Worm (Caenorhabditis elegans): ENCODE measurements around the gene F58E1.13.
"Not testable (repeated sequence)": the region's sequence is repeated elsewhere in the genome, so short reads cannot be mapped to it uniquely, and the experiment has no call there.

The F58E1.13 gene

DNA sequence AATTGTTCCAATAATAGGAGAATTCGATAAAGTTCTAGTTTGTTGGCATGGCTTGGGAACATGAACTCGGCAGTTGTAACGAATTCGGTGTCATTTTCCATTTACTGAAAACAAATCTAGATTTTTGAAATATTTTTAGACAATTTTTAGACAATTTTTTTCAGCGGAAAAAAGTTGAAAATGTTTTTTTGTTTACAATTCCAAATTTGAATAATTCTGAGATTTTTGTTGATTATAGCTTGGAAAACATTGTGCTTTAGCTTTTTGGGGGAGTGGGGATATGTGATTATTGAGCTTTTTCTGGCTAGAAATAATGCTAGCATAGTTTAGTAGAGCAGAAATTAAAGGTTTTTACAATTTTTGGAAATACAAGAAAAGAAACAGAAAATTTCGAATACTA, 26.8 kb downstream of the F58E1.13 start, which contains the start of gene srw-97:
TSS of gene srw-97 (minus strand) at position 101 of the 400 bp plus-strand sequence.
- no peak for TF ChIP-seq nhr-12 (tag; optimal IDR thresholded peaks at IDR 0.05)
- no peak for TF ChIP-seq unc-120 (tag; optimal IDR thresholded peaks at IDR 0.05; ENCODE audit: poor library complexity, severe bottlenecking)
- no peak for TF ChIP-seq bed-3 (GFP tag; optimal IDR thresholded peaks at IDR 0.05)
- TF ChIP-seq mab-5 (tag; optimal IDR thresholded peaks at IDR 0.05), result no peak
- TF ChIP-seq cnd-1 (tag; optimal IDR thresholded peaks at IDR 0.05), result no peak
- no peak for TF ChIP-seq tbx-8 (GFP tag; optimal IDR thresholded peaks at IDR 0.05)
- no peak for TF ChIP-seq unc-39 (tag; optimal IDR thresholded peaks at IDR 0.05)
- TF ChIP-seq elt-3 (tag; optimal IDR thresholded peaks at IDR 0.05), result no peak

DNA sequence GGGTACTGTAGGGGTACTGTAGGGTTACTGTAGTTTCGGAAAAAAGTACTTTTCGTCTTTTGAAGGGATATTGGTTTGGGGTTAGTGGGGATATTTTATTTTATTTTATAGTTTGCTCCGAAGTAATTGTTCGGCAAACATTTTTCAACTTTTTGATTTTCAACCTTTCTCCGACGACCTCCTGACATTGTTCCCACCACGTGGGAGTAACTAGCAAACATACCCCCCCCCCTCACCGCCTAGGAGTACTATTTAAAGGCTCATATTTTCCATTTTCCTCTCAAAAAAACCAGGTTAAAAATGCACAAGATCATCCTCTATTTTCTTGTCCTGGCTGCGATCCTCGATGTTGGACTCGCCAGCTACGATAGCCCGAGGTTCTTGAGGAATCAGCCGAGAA, 29.6 kb downstream of the F58E1.13 start, which contains the start of gene srlf-29:
TSS of gene srlf-29 (plus strand) at position 301 of the 400 bp plus-strand sequence.
- TF ChIP-seq elt-3 (tag; optimal IDR thresholded peaks at IDR 0.05) (no peak), cnd-1 (tag; optimal IDR thresholded peaks at IDR 0.05) (no peak), lin-32 (GFP tag; optimal IDR thresholded peaks at IDR 0.05) (no peak), ztf-11 (tag; optimal IDR thresholded peaks at IDR 0.05) (no peak), snpc-4 (tag; optimal IDR thresholded peaks at IDR 0.05) (no peak), lsy-2 (tag; optimal IDR thresholded peaks at IDR 0.05) (no peak), bed-3 (GFP tag; optimal IDR thresholded peaks at IDR 0.05) (no peak), mep-1 (tag; optimal IDR thresholded peaks at IDR 0.05) (no peak), nhr-76 (tag; optimal IDR thresholded peaks at IDR 0.05) (no peak), ceh-83 (GFP tag; optimal IDR thresholded peaks at IDR 0.05) (no peak), unc-39 (tag; optimal IDR thresholded peaks at IDR 0.05) (no peak), unc-62 (GFP tag; optimal IDR thresholded peaks at IDR 0.05) (no peak), hlh-1 (tag; optimal IDR thresholded peaks at IDR 0.05) (no peak), drap-1 (GFP tag; optimal IDR thresholded peaks at IDR 0.05) (no peak), elt-1 (tag; optimal IDR thresholded peaks at IDR 0.05; ENCODE audit: borderline replicate concordance, insufficient read depth) (no peak), nhr-2 (tag; optimal IDR thresholded peaks at IDR 0.05) (no peak), M03D4.4 (tag; optimal IDR thresholded peaks at IDR 0.05) (no peak)

DNA sequence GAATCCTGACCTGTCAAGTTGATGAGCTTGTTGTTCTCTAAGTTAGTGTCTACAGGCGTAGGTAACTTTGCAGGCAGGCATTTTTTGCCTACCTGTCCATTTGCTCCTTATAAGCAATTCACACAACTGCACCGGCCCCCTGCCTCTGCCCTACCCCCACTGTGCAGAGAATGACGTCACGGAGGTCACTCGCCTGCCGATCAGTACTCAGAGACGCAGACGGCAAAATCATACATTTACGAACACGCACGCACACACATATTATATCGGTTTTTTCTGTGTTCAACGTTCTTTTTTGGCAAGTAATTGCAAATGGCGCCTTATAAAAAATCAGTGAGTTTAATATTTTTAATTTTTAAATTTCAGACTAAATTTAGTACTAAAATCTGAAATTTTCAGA, 32.2 kb downstream of the F58E1.13 start, which contains the start of gene duxl-1:
TSS of gene duxl-1 (plus strand) at position 184 of the 400 bp plus-strand sequence.
- no peak for TF ChIP-seq blmp-1 (tag; optimal IDR thresholded peaks at IDR 0.05)
- no peak for TF ChIP-seq ceh-83 (GFP tag; optimal IDR thresholded peaks at IDR 0.05)
- no peak for TF ChIP-seq M03D4.4 (tag; optimal IDR thresholded peaks at IDR 0.05)
- no peak for TF ChIP-seq sem-2 (GFP tag; optimal IDR thresholded peaks at IDR 0.05)
- TF ChIP-seq zip-8 (tag; optimal IDR thresholded peaks at IDR 0.05), result peak; percentile 8
- no peak for TF ChIP-seq nhr-76 (tag; optimal IDR thresholded peaks at IDR 0.05)
- no peak for TF ChIP-seq lsy-2 (tag; optimal IDR thresholded peaks at IDR 0.05)
- TF ChIP-seq mep-1 (tag; optimal IDR thresholded peaks at IDR 0.05), result peak; percentile 10
- no peak for TF ChIP-seq nhr-2 (tag; optimal IDR thresholded peaks at IDR 0.05)
- TF ChIP-seq ztf-11 (tag; optimal IDR thresholded peaks at IDR 0.05), result peak; percentile 45
- TF ChIP-seq unc-39 (tag; optimal IDR thresholded peaks at IDR 0.05), result no peak
- no peak for TF ChIP-seq hlh-1 (tag; optimal IDR thresholded peaks at IDR 0.05)
- TF ChIP-seq flh-1 (GFP tag; optimal IDR thresholded peaks at IDR 0.05), result no peak
- TF ChIP-seq elt-1 (tag; optimal IDR thresholded peaks at IDR 0.05; ENCODE audit: borderline replicate concordance, insufficient read depth), result no peak
- peak; percentile 93 for TF ChIP-seq ceh-39 (tag; optimal IDR thresholded peaks at IDR 0.05)
- TF ChIP-seq snpc-4 (tag; optimal IDR thresholded peaks at IDR 0.05), result no peak
- peak; percentile 31 for TF ChIP-seq pha-4 (tag; optimal IDR thresholded peaks at IDR 0.05)
- peak; percentile 21 for TF ChIP-seq cnd-1 (tag; optimal IDR thresholded peaks at IDR 0.05)
- TF ChIP-seq drap-1 (GFP tag; optimal IDR thresholded peaks at IDR 0.05), result no peak

DNA sequence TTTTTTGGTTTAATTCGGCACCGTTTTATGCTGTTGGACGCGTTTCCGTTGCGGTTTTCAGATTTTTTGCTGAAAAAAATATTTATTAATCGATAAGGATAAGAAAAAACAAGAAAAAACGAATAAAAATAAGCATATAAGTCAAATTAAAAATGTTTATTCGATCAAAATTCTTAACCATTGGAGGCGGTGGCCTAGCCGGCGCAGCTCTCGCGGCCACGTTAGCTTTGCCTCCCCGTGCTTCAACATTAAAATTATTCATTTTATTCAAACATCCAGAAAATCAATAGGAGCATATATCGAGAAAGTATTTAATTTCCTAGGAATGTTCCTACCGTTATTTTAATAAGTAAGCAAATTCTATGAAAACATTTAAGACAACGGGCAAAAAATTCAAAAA, 32.8 kb downstream of the F58E1.13 start, which contains the start of gene ZC204.14:
TSS of gene ZC204.14 (minus strand) at position 69 of the 400 bp plus-strand sequence.
- TF ChIP-seq nhr-237 (tag; optimal IDR thresholded peaks at IDR 0.05), result no peak
- no peak for TF ChIP-seq lin-32 (GFP tag; optimal IDR thresholded peaks at IDR 0.05)

DNA sequence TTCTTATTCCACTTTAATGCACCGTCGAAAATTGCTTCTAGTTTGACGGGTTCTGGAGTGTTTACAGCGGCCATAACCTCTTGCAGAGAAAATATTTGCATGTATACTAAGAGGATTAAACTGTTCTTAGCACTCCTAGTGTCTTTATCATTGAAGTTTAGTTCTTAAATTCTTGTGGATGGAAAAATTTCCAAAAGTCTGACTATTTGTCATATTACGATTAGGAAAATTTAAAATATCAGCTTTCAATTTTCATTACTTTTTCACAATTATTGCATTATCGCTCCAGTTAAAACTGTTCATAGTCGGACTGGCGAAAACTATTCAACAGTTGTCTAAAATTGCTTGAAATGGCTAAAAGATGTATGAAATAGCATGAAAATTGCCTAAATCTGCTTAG, 34.8 kb downstream of the F58E1.13 start, which contains the start of gene ZC204.13:
TSS of gene ZC204.13 (minus strand) at position 101 of the 400 bp plus-strand sequence.
- TF ChIP-seq unc-39 (tag; optimal IDR thresholded peaks at IDR 0.05); tbx-8 (GFP tag; optimal IDR thresholded peaks at IDR 0.05); nhr-237 (tag; optimal IDR thresholded peaks at IDR 0.05): not testable (repeated sequence)

DNA sequence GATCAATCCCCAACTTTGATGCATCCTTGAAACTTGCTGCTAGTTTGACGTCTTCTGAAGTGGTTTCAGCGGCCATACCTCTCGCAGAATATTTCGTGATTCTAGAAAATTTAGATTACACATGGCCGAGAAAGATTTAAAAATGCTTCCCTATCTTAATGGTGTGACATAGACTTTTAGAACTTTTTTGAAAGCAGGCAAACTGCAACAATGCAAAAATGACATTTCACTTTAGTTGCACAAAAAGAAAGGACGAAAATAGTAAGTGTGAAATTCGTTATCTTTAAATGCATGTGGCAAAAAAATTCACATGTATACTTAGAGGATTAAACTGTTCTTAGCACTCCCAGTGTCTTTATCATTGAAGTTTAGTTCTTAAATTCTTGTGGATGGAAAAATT, 38.5 kb downstream of the F58E1.13 start, which contains the start of gene ZC204.12:
TSS of gene ZC204.12 (minus strand) at position 101 of the 400 bp plus-strand sequence.
- TF ChIP-seq cnd-1 (tag; optimal IDR thresholded peaks at IDR 0.05), result no peak
- TF ChIP-seq ham-2 (GFP tag; optimal IDR thresholded peaks at IDR 0.05), result no peak
- no peak for TF ChIP-seq nhr-28 (tag; optimal IDR thresholded peaks at IDR 0.05)
- no peak for TF ChIP-seq tbx-8 (GFP tag; optimal IDR thresholded peaks at IDR 0.05)
- no peak for TF ChIP-seq unc-39 (tag; optimal IDR thresholded peaks at IDR 0.05)
- no peak for TF ChIP-seq lin-32 (GFP tag; optimal IDR thresholded peaks at IDR 0.05)
- no peak for TF ChIP-seq sptf-1 (tag; optimal IDR thresholded peaks at IDR 0.05)
- TF ChIP-seq ceh-43 (GFP tag; optimal IDR thresholded peaks at IDR 0.05), result no peak
- TF ChIP-seq ceh-39 (tag; optimal IDR thresholded peaks at IDR 0.05), result no peak
- no peak for TF ChIP-seq ces-1 (GFP tag; optimal IDR thresholded peaks at IDR 0.05)
- no peak for TF ChIP-seq nhr-76 (tag; optimal IDR thresholded peaks at IDR 0.05)
- no peak for TF ChIP-seq drap-1 (GFP tag; optimal IDR thresholded peaks at IDR 0.05)
